Fruit fly (Drosophila melanogaster) whole organism, embryonic: Measurements from ENCODE around the gene Schip1.

ENCODE experiments used
- Antp ChIP-seq: fragments of 200-800 bp; sonication (Bioruptor generic); optimal IDR thresholded peaks from 3 replicates; lab custom pipeline; 2016; ENCODE audit warnings: missing biosample characterization, missing genetic modification characterization
- Bgb ChIP-seq: fragments of 200-800 bp; sonication (Bioruptor generic); IDR thresholded peaks from 2 replicates; pipeline ENCODE4 v1.3.6; 2022; ENCODE audit warnings: missing biosample characterization, missing genetic modification characterization; ENCODE audit not compliant: partially characterized antibody
- CG10565 ChIP-seq: fragments of 200-800 bp; sonication (Bioruptor generic); optimal IDR thresholded peaks from 3 replicates; lab custom pipeline; 2016; ENCODE audit warnings: missing biosample characterization, mild to moderate bottlenecking, missing genetic modification characterization
- CG11247 ChIP-seq: fragments of 200-800 bp; sonication (Bioruptor generic); IDR thresholded peaks from 2 replicates; pipeline ENCODE4 v1.3.6; 2022; ENCODE audit warnings: missing biosample characterization, missing genetic modification characterization
- CG13123 ChIP-seq: fragments of 200-800 bp; sonication (Bioruptor generic); optimal IDR thresholded peaks from 2 replicates; lab custom pipeline; 2016; ENCODE audit warnings: missing biosample characterization, missing genetic modification characterization
- CG14710 ChIP-seq: fragments of 200-800 bp; sonication (Bioruptor generic); optimal IDR thresholded peaks from 3 replicates; lab custom pipeline; 2019; ENCODE audit warnings: missing biosample characterization, mild to moderate bottlenecking, missing genetic modification characterization, moderate library complexity
- CG14860 ChIP-seq: fragments of 200-800 bp; sonication (Bioruptor generic); IDR thresholded peaks from 3 replicates; pipeline ENCODE4 v1.3.6; 2022; ENCODE audit warnings: missing biosample characterization, missing genetic modification characterization; ENCODE audit not compliant: partially characterized antibody
- CG15479 ChIP-seq: fragments of 200-800 bp; sonication (Bioruptor generic); optimal IDR thresholded peaks from 3 replicates; lab custom pipeline; 2019; ENCODE audit warnings: missing biosample characterization, mild to moderate bottlenecking, missing genetic modification characterization, moderate library complexity
- CG15601 ChIP-seq: fragments of 200-800 bp; sonication (Bioruptor generic); optimal IDR thresholded peaks from 3 replicates; lab custom pipeline; 2019; ENCODE audit warnings: missing biosample characterization, mild to moderate bottlenecking, missing genetic modification characterization, moderate library complexity
- CG18764 ChIP-seq: fragments of 200-800 bp; sonication (Bioruptor generic); optimal IDR thresholded peaks from 3 replicates; lab custom pipeline; 2016; ENCODE audit warnings: missing biosample characterization, missing genetic modification characterization
- CG2116 ChIP-seq: fragments of 200-800 bp; sonication (Bioruptor generic); optimal IDR thresholded peaks from 3 replicates; lab custom pipeline; 2018; ENCODE audit warnings: missing biosample characterization, mild to moderate bottlenecking, missing genetic modification characterization
- CG2129 ChIP-seq: fragments of 200-800 bp; sonication (Bioruptor generic); IDR thresholded peaks from 2 replicates; pipeline ENCODE4 v1.3.6; 2022; ENCODE audit warnings: missing biosample characterization, missing genetic modification characterization; ENCODE audit not compliant: partially characterized antibody
- CG2199 ChIP-seq: fragments of 200-800 bp; sonication (Bioruptor generic); IDR thresholded peaks from 3 replicates; pipeline ENCODE4 v1.3.6; 2022; ENCODE audit warnings: missing biosample characterization, missing genetic modification characterization
- CG2712 ChIP-seq: fragments of 200-800 bp; optimal IDR thresholded peaks from 3 replicates; lab custom pipeline; 2019; ENCODE audit warnings: missing biosample characterization, mild to moderate bottlenecking, missing genetic modification characterization, moderate library complexity
- CG30020 ChIP-seq: fragments of 200-800 bp; optimal IDR thresholded peaks from 2 replicates; lab custom pipeline; 2019; ENCODE audit warnings: missing biosample characterization, mild to moderate bottlenecking, missing genetic modification characterization, moderate library complexity
- CG34224 ChIP-seq: fragments of 200-800 bp; sonication (Bioruptor generic); IDR thresholded peaks from 3 replicates; pipeline ENCODE4 v1.3.6; 2022; ENCODE audit warnings: missing biosample characterization, missing genetic modification characterization; ENCODE audit not compliant: partially characterized antibody
- CG4617 ChIP-seq: fragments of 200-800 bp; sonication (Bioruptor generic); optimal IDR thresholded peaks from 3 replicates; lab custom pipeline; 2016; ENCODE audit warnings: missing biosample characterization, missing genetic modification characterization, borderline replicate concordance
- CG4730 ChIP-seq: fragments of 200-800 bp; sonication (Bioruptor generic); IDR thresholded peaks from 2 replicates; pipeline ENCODE4 v1.3.6; 2022; ENCODE audit warnings: missing biosample characterization, missing genetic modification characterization
- CG8924 ChIP-seq: fragments of 200-800 bp; optimal IDR thresholded peaks from 3 replicates; lab custom pipeline; 2019; ENCODE audit warnings: missing biosample characterization, mild to moderate bottlenecking, missing genetic modification characterization, moderate library complexity
- CG9727 ChIP-seq: fragments of 200-800 bp; sonication (Bioruptor generic); optimal IDR thresholded peaks from 3 replicates; lab custom pipeline; 2017; ENCODE audit warnings: missing biosample characterization, mild to moderate bottlenecking, missing genetic modification characterization
- CoRest ChIP-seq: fragments of 200-800 bp; sonication (Bioruptor generic); optimal IDR thresholded peaks from 3 replicates; lab custom pipeline; 2018; ENCODE audit warnings: missing biosample characterization, mild to moderate bottlenecking, missing genetic modification characterization, moderate library complexity
- D ChIP-seq, 2 experiments: fragments of 200-800 bp in 1 of 2; fragments of >200 bp in 1 of 2; sonication (Bioruptor generic) in 1 of 2; optimal IDR thresholded peaks; 2 replicates in 1 of 2; 3 replicates in 1 of 2; lab custom pipeline; 2017; ENCODE audit warnings: mild to moderate bottlenecking in 1 of 2, missing biosample characterization in 1 of 2, missing genetic modification characterization in 1 of 2, missing genetic modification reagents in 1 of 2
- ERR ChIP-seq: fragments of 200-800 bp; sonication (Bioruptor generic); optimal IDR thresholded peaks from 2 replicates; lab custom pipeline; 2016; ENCODE audit warnings: missing biosample characterization, missing genetic modification characterization
- Fer1 ChIP-seq: fragments of 200-800 bp; sonication (Bioruptor generic); optimal IDR thresholded peaks from 2 replicates; lab custom pipeline; 2017; ENCODE audit warnings: missing biosample characterization, mild to moderate bottlenecking, missing genetic modification characterization
- HHEX ChIP-seq: fragments of 200-800 bp; sonication (Bioruptor generic); optimal IDR thresholded peaks from 3 replicates; lab custom pipeline; 2017; ENCODE audit warnings: missing biosample characterization, mild to moderate bottlenecking, missing genetic modification characterization, missing genetic modification reagents
- NC2α ChIP-seq: fragments of 200-800 bp; sonication (Bioruptor generic); optimal IDR thresholded peaks from 2 replicates; lab custom pipeline; 2016; ENCODE audit warnings: missing biosample characterization, missing genetic modification characterization
- Oli ChIP-seq: fragments of 200-800 bp; sonication (Bioruptor generic); optimal IDR thresholded peaks from 2 replicates; lab custom pipeline; 2018; ENCODE audit warnings: missing biosample characterization, mild to moderate bottlenecking, missing genetic modification characterization, moderate library complexity
- Opbp ChIP-seq: fragments of 200-800 bp; sonication (Bioruptor generic); IDR thresholded peaks from 3 replicates; pipeline ENCODE4 v1.3.6; 2022; ENCODE audit warnings: missing biosample characterization, missing genetic modification characterization; ENCODE audit not compliant: partially characterized antibody
- Scr ChIP-seq: fragments of 200-800 bp; sonication (Bioruptor generic); IDR thresholded peaks from 2 replicates; pipeline ENCODE4 v1.3.6; 2022; ENCODE audit warnings: missing biosample characterization, missing genetic modification characterization; ENCODE audit not compliant: partially characterized antibody
- YL-1 ChIP-seq: fragments of 200-800 bp; sonication (Bioruptor generic); optimal IDR thresholded peaks from 3 replicates; lab custom pipeline; 2017; ENCODE audit warnings: missing biosample characterization, mild to moderate bottlenecking, missing genetic modification characterization
- amos ChIP-seq: fragments of 200-800 bp; sonication (Bioruptor generic); IDR thresholded peaks from 2 replicates; pipeline ENCODE4 v1.3.6; 2022; ENCODE audit warnings: missing biosample characterization, missing genetic modification characterization; ENCODE audit not compliant: partially characterized antibody
- br ChIP-seq: fragments of >200 bp; optimal IDR thresholded peaks from 2 replicates; lab custom pipeline; 2017
- dimm ChIP-seq: fragments of 200-800 bp; sonication (Bioruptor generic); IDR thresholded peaks from 2 replicates; pipeline ENCODE4 v1.3.6; 2022; ENCODE audit warnings: missing biosample characterization, missing genetic modification characterization
- dpn ChIP-seq, 2 experiments: fragments of 200-800 bp; sonication (Bioruptor generic); optimal IDR thresholded peaks; 3 replicates each; lab custom pipeline; 2016; ENCODE audit warnings: missing biosample characterization in 2 of 2, missing genetic modification characterization in 2 of 2
- grau ChIP-seq: fragments of 200-800 bp; optimal IDR thresholded peaks from 3 replicates; lab custom pipeline; 2019; ENCODE audit warnings: missing biosample characterization, mild to moderate bottlenecking, missing genetic modification characterization, moderate library complexity
- her ChIP-seq: fragments of 200-800 bp; sonication (Bioruptor generic); optimal IDR thresholded peaks from 2 replicates; lab custom pipeline; 2016; ENCODE audit warnings: missing biosample characterization, missing genetic modification characterization
- lola ChIP-seq, 3 experiments: fragments of >200 bp in 2 of 3; fragments of 200-800 bp in 1 of 3; sonication (Bioruptor generic) in 1 of 3; optimal IDR thresholded peaks; 2 replicates each; lab custom pipeline; 2017 to 2019; ENCODE audit warnings: missing biosample characterization in 3 of 3, missing genetic modification characterization in 3 of 3, mild to moderate bottlenecking in 1 of 3, moderate library complexity in 1 of 3
- mam ChIP-seq: fragments of 200-800 bp; sonication (Bioruptor generic); optimal IDR thresholded peaks from 3 replicates; lab custom pipeline; 2016; ENCODE audit warnings: missing biosample characterization, missing genetic modification characterization
- nerfin-1 ChIP-seq: fragments of 200-800 bp; sonication (Bioruptor generic); optimal IDR thresholded peaks from 3 replicates; lab custom pipeline; 2019; ENCODE audit warnings: missing biosample characterization, mild to moderate bottlenecking, missing genetic modification characterization, moderate library complexity
- pfk ChIP-seq: fragments of 200-800 bp; sonication (Bioruptor generic); optimal IDR thresholded peaks from 2 replicates; lab custom pipeline; 2018; ENCODE audit warnings: missing biosample characterization, mild to moderate bottlenecking, missing genetic modification characterization, moderate library complexity
- phol ChIP-seq: fragments of 200-800 bp; sonication (Bioruptor generic); optimal IDR thresholded peaks from 3 replicates; lab custom pipeline; 2018; ENCODE audit warnings: missing biosample characterization, mild to moderate bottlenecking, missing genetic modification characterization, moderate library complexity
- pum ChIP-seq: fragments of 200-800 bp; sonication (Bioruptor generic); optimal IDR thresholded peaks from 2 replicates; lab custom pipeline; 2016; ENCODE audit warnings: missing biosample characterization, missing genetic modification characterization
- sd ChIP-seq: fragments of 200-800 bp; sonication (Bioruptor generic); optimal IDR thresholded peaks from 3 replicates; lab custom pipeline; 2018; ENCODE audit warnings: missing biosample characterization, mild to moderate bottlenecking, missing genetic modification characterization, moderate library complexity
- sima ChIP-seq: fragments of 200-800 bp; sonication (Bioruptor generic); optimal IDR thresholded peaks from 2 replicates; lab custom pipeline; 2016; ENCODE audit warnings: missing biosample characterization, missing genetic modification characterization
- slbo ChIP-seq: fragments of 200-800 bp; sonication (Bioruptor generic); IDR thresholded peaks from 2 replicates; pipeline ENCODE4 v1.3.6; 2022; ENCODE audit warnings: missing biosample characterization, missing genetic modification characterization
- sug ChIP-seq: fragments of 200-800 bp; optimal IDR thresholded peaks from 2 replicates; lab custom pipeline; 2019; ENCODE audit warnings: missing biosample characterization, mild to moderate bottlenecking, missing genetic modification characterization, moderate library complexity
- trh ChIP-seq: fragments of 200-800 bp; sonication (Bioruptor generic); optimal IDR thresholded peaks from 2 replicates; lab custom pipeline; 2016; ENCODE audit warnings: missing biosample characterization, missing genetic modification characterization
- vfl ChIP-seq: fragments of 200-800 bp; sonication (Bioruptor generic); optimal IDR thresholded peaks from 2 replicates; lab custom pipeline; 2016; ENCODE audit warnings: missing biosample characterization, missing genetic modification characterization
- wor ChIP-seq: fragments of 200-800 bp; sonication (Bioruptor generic); IDR thresholded peaks from 2 replicates; pipeline ENCODE4 v1.3.6; 2022; ENCODE audit warnings: missing biosample characterization, missing genetic modification characterization
- zen ChIP-seq: fragments of 200-800 bp; sonication (Bioruptor generic); optimal IDR thresholded peaks from 3 replicates; lab custom pipeline; 2018; ENCODE audit warnings: missing biosample characterization, mild to moderate bottlenecking, missing genetic modification characterization, moderate library complexity

Gene Schip1

dm6 chr2L:10362408-10363067, 31.6 kb upstream of the Schip1 start, which contains the start of the genes Cand1 and pim (continued):
- TF ChIP-seq Scr (peak; percentile 80), CG2129 (GFP tag; lab: Robert Waterston, UW) (0 out of 2 replicates have a peak, but pooled peaks have one; percentile 16), CG2712 (tag; lab: Kevin White, UChicago) (peak; percentile 63), CG8924 (tag; lab: Kevin White, UChicago) (peak; percentile 42), sd (tag; lab: Kevin White, UChicago) (peak; percentile 50), YL-1 (GFP tag; lab: Kevin White, UChicago) (peak; percentile 52), br (no peak), CG10565 (no peak), CG11247 (GFP tag; lab: Robert Waterston, UW) (no peak), nerfin-1 (peak; percentile 26), pfk (GFP tag; lab: Kevin White, UChicago) (peak; percentile 90), lola (GFP tag; optimal IDR thresholded peaks at IDR 0.05; lab: Kevin White, UChicago) (peak in 1 of 3 experiments; percentile 19), slbo (GFP tag; lab: Robert Waterston, UW) (peak; percentile 55; the same call in 1 of the 2 replicates), grau (peak; percentile 26), sug (peak; percentile 33), CG15601 (tag; lab: Kevin White, UChicago) (peak; percentile 62), Fer1 (peak; percentile 3), CG15479 (GFP tag; lab: Kevin White, UChicago) (no peak), CG4617 (GFP tag; lab: Kevin White, UChicago) (peak; percentile 49), CG2199 (GFP tag; lab: Robert Waterston, UW) (no peak), CG4730 (GFP tag; lab: Robert Waterston, UW) (no peak), CG34224 (GFP tag; lab: Robert Waterston, UW) (peak; percentile 71; the same call in 2 of the 3 replicates), wor (no peak), HHEX (GFP tag; lab: Kevin White, UChicago) (no peak), trh (GFP tag; lab: Kevin White, UChicago) (no peak), NC2α (no peak), D (optimal IDR thresholded peaks at IDR 0.05; lab: Kevin White, UChicago) (no peak), D (GFP tag; optimal IDR thresholded peaks at IDR 0.05; lab: Kevin White, UChicago) (no peak), Bgb (GFP tag; lab: Robert Waterston, UW) (peak; percentile 65), zen (tag; lab: Kevin White, UChicago) (peak; percentile 41), amos (peak; percentile 71), CG13123 (no peak), her (GFP tag; lab: Kevin White, UChicago) (no peak), CoRest (peak; percentile 59)

- peak; percentile 47 for TF ChIP-seq mam (GFP tag; lab: Kevin White, UChicago)
- TF ChIP-seq sima (GFP tag; lab: Kevin White, UChicago) = no peak
- TF ChIP-seq Opbp (GFP tag; lab: Robert Waterston, UW) = no peak
- TF ChIP-seq CG14710 (tag; lab: Kevin White, UChicago) = peak; percentile 67
- TF ChIP-seq Antp (GFP tag; lab: Kevin White, UChicago) = peak; percentile 48
- TF ChIP-seq ERR (GFP tag; lab: Kevin White, UChicago) = no peak
- peak; percentile 60 for TF ChIP-seq phol (tag; lab: Kevin White, UChicago)
- peak; percentile 17 for TF ChIP-seq CG18764 (GFP tag; lab: Kevin White, UChicago)
- TF ChIP-seq pum = peak; percentile 35
- peak; percentile 45 for TF ChIP-seq Oli (tag; lab: Kevin White, UChicago)
- peak; percentile 56 for TF ChIP-seq nerfin-1
- TF ChIP-seq CG14860 = no peak
- peak; percentile 53 to 67 for TF ChIP-seq dpn (GFP tag; optimal IDR thresholded peaks at IDR 0.05; lab: Kevin White, UChicago)
- TF ChIP-seq CG9727 (GFP tag; lab: Kevin White, UChicago) = no peak
- peak; percentile 43 for TF ChIP-seq vfl (GFP tag; lab: Kevin White, UChicago)
- TF ChIP-seq dimm (GFP tag; lab: Robert Waterston, UW) = no peak
- TF ChIP-seq CG30020 = peak; percentile 100
- peak; percentile 65 for TF ChIP-seq CG2116 (GFP tag; lab: Kevin White, UChicago)
Observed at dm6 chr2L:10356508-10356907, 25.6 kb upstream of the Schip1 start, which contains the start of the genes CtsL4 and ClpP. CtsL4 (minus strand) TSS chr2L:10356597. ClpP (plus strand) TSS chr2L:10356795.
